Fruit fly (Drosophila melanogaster) whole organism, wandering third instar larva: Measurements from ENCODE around the gene Naa20B.

Experiments used
- Abd-B ChIP-seq: fragments of >200 bp; optimal IDR thresholded peaks from 2 replicates; lab custom pipeline; 2017; ENCODE audit warnings: missing biosample characterization, missing genetic modification characterization
- Myc ChIP-seq: fragments of >200 bp; optimal IDR thresholded peaks from 2 replicates; lab custom pipeline; 2017
- Rel ChIP-seq, 2 experiments: fragments of 200-800 bp; sonication (Bioruptor generic) in 1 of 2; optimal IDR thresholded peaks; 2 replicates in 1 of 2; 3 replicates in 1 of 2; lab custom pipeline; 2016 to 2019; ENCODE audit warnings: mild to moderate bottlenecking in 2 of 2, missing biosample characterization in 2 of 2, missing genetic modification characterization in 2 of 2, moderate library complexity in 1 of 2
- foxo ChIP-seq, 2 experiments: fragments of 200-800 bp; sonication (Bioruptor generic); optimal IDR thresholded peaks; 2 replicates in 1 of 2; 3 replicates in 1 of 2; lab custom pipeline; 2016 to 2017; ENCODE audit warnings: missing biosample characterization in 2 of 2, missing genetic modification characterization in 2 of 2
- fru ChIP-seq: fragments of 200-800 bp; sonication (Bioruptor generic); optimal IDR thresholded peaks from 3 replicates; lab custom pipeline; 2016; ENCODE audit warnings: missing biosample characterization, mild to moderate bottlenecking, missing genetic modification characterization
- jim ChIP-seq: fragments of 175-275, 200-325 bp; sonication (Bioruptor generic); optimal IDR thresholded peaks from 2 replicates; lab custom pipeline; 2016; ENCODE audit warnings: missing biosample characterization, mild to moderate bottlenecking, missing genetic modification characterization
- lola ChIP-seq: fragments of >200 bp; optimal IDR thresholded peaks from 2 replicates; lab custom pipeline; 2017; ENCODE audit warnings: missing biosample characterization, missing genetic modification characterization

DNA sequence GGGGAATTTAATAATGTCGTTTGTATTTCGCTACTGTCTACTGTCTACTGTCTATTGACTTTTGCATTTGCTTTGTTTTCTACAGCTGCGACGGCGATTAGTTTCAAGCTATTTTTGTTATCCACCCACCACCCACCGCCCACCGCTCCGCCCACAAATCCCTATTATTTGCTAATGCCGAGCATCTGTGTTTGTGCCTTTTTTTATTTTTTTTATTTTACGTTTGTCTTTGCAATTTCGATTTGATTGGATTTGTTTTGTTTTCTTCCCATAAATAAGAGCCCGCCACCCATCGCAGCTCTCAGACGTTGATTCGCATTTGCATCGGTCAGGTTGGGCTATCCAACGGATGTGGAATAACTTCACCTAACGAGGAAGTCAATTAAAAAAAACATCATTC, 21.1 kb upstream of the Naa20B start, which contains the start of gene Jhbp14:
- no peak for TF ChIP-seq Abd-B (GFP tag; lab: Kevin White, UChicago)
- TF ChIP-seq foxo (GFP tag; optimal IDR thresholded peaks at IDR 0.05; lab: Kevin White, UChicago) = no peak
- TF ChIP-seq fru (GFP tag; lab: Kevin White, UChicago) = no peak
- TF ChIP-seq Rel (GFP tag; optimal IDR thresholded peaks at IDR 0.05; lab: Kevin White, UChicago) = no peak
- no peak for TF ChIP-seq Rel (tag; optimal IDR thresholded peaks at IDR 0.05; lab: Kevin White, UChicago)
- TF ChIP-seq Myc (lab: Kevin White, UChicago) = no peak
- TF ChIP-seq lola = no peak
- TF ChIP-seq jim (GFP tag; lab: Kevin White, UChicago) = no peak
